Fruit fly (Drosophila melanogaster) whole organism, prepupa: ENCODE data around the gene SdhAL.

Experiments used
- Blimp-1 ChIP-seq: fragments of 200-800 bp; sonication (Bioruptor generic); optimal IDR thresholded peaks from 3 replicates; lab custom pipeline; 2017; ENCODE audit warnings: missing biosample characterization, missing genetic modification characterization, mild to moderate bottlenecking, moderate library complexity, missing genetic modification reagents
- CG10669 ChIP-seq: fragments of 200-800 bp; sonication (Bioruptor generic); optimal IDR thresholded peaks from 3 replicates; lab custom pipeline; 2018; ENCODE audit warnings: missing biosample characterization, mild to moderate bottlenecking, missing genetic modification characterization, moderate library complexity
- CG11762 ChIP-seq: fragments of 200-800 bp; sonication (Bioruptor generic); optimal IDR thresholded peaks from 3 replicates; lab custom pipeline; 2016; ENCODE audit warnings: missing biosample characterization, missing genetic modification characterization; ENCODE audit not compliant: insufficient read depth
- CG11902 ChIP-seq: fragments of 200-800 bp; sonication (Bioruptor generic); optimal IDR thresholded peaks from 3 replicates; lab custom pipeline; 2016; ENCODE audit warnings: missing biosample characterization, missing genetic modification characterization
- CG1621 ChIP-seq: fragments of 200-800 bp; sonication (Bioruptor generic); optimal IDR thresholded peaks from 3 replicates; lab custom pipeline; 2018; ENCODE audit warnings: missing biosample characterization, mild to moderate bottlenecking, missing genetic modification characterization
- CG16779 ChIP-seq: fragments of 200-800 bp; sonication (Bioruptor generic); optimal IDR thresholded peaks from 3 replicates; lab custom pipeline; 2017; ENCODE audit warnings: missing biosample characterization, mild to moderate bottlenecking, missing genetic modification characterization
- CG3032 ChIP-seq: fragments of 200-800 bp; optimal IDR thresholded peaks from 2 replicates; lab custom pipeline; 2019; ENCODE audit warnings: missing biosample characterization, mild to moderate bottlenecking, missing genetic modification characterization, moderate library complexity
- CG31627 ChIP-seq: fragments of 200-800 bp; sonication (Bioruptor generic); optimal IDR thresholded peaks from 3 replicates; lab custom pipeline; 2016; ENCODE audit warnings: missing biosample characterization, missing genetic modification characterization
- CG34406 ChIP-seq: fragments of 200-800 bp; sonication (Bioruptor generic); optimal IDR thresholded peaks from 3 replicates; lab custom pipeline; 2016; ENCODE audit warnings: missing biosample characterization, missing genetic modification characterization
- CG4318 ChIP-seq: fragments of 200-800 bp; sonication (Bioruptor generic); optimal IDR thresholded peaks from 3 replicates; lab custom pipeline; 2017; ENCODE audit warnings: missing biosample characterization, mild to moderate bottlenecking, missing genetic modification characterization
- CG6808 ChIP-seq: fragments of 200-800 bp; sonication (Bioruptor generic); optimal IDR thresholded peaks from 3 replicates; lab custom pipeline; 2017; ENCODE audit warnings: missing biosample characterization, missing genetic modification characterization, mild to moderate bottlenecking, moderate library complexity, missing genetic modification reagents
- CG6854 ChIP-seq: fragments of 200-800 bp; sonication (Bioruptor generic); optimal IDR thresholded peaks from 2 replicates; lab custom pipeline; 2017; ENCODE audit warnings: missing biosample characterization, mild to moderate bottlenecking, missing genetic modification characterization
- CG8119 ChIP-seq: fragments of 200-800 bp; sonication (Bioruptor generic); IDR thresholded peaks from 3 replicates; pipeline ENCODE4 v1.3.6; 2022; ENCODE audit warnings: missing biosample characterization, missing genetic modification characterization
- CG8319 ChIP-seq: fragments of 200-800 bp; sonication (Bioruptor generic); optimal IDR thresholded peaks from 3 replicates; lab custom pipeline; 2016; ENCODE audit warnings: missing biosample characterization, missing genetic modification characterization
- Eip75B ChIP-seq: fragments of 200-800 bp; sonication (Bioruptor generic); optimal IDR thresholded peaks from 3 replicates; lab custom pipeline; 2016; ENCODE audit warnings: missing biosample characterization, missing genetic modification characterization
- Eip78C ChIP-seq: fragments of 200-800 bp; sonication (Bioruptor generic); peaks from one replicate; lab custom pipeline; 2016; ENCODE audit warnings: missing biosample characterization, missing genetic modification characterization
- Gug ChIP-seq: fragments of 200-800 bp; sonication (Bioruptor generic); IDR thresholded peaks from 2 replicates; pipeline ENCODE4 v1.3.6; 2022; ENCODE audit warnings: missing biosample characterization, missing genetic modification characterization
- Hr38 ChIP-seq: sonication (Bioruptor generic); optimal IDR thresholded peaks from 2 replicates; lab custom pipeline; 2016; ENCODE audit warnings: missing biosample characterization, missing genetic modification characterization
- Hr39 ChIP-seq: fragments of 200-800 bp; sonication (Bioruptor generic); optimal IDR thresholded peaks from 2 replicates; lab custom pipeline; 2016; ENCODE audit warnings: missing biosample characterization, missing genetic modification characterization
- Hr4 ChIP-seq: fragments of 200-800 bp; sonication (Bioruptor generic); optimal IDR thresholded peaks from 3 replicates; lab custom pipeline; 2016; ENCODE audit warnings: missing biosample characterization, missing genetic modification characterization
- Met ChIP-seq: fragments of 200-800 bp; sonication (Bioruptor generic); optimal IDR thresholded peaks from 3 replicates; lab custom pipeline; 2016; ENCODE audit warnings: missing biosample characterization, missing genetic modification characterization
- Smox ChIP-seq: fragments of 200-800 bp; sonication (Bioruptor generic); optimal IDR thresholded peaks from 3 replicates; lab custom pipeline; 2016; ENCODE audit warnings: missing biosample characterization, missing genetic modification characterization
- Sox102F ChIP-seq: fragments of 200-800 bp; sonication (Bioruptor generic); optimal IDR thresholded peaks from 2 replicates; lab custom pipeline; 2016; ENCODE audit warnings: missing biosample characterization, mild to moderate bottlenecking, missing genetic modification characterization
- achi ChIP-seq: fragments of 200-800 bp; sonication (Bioruptor generic); optimal IDR thresholded peaks from 3 replicates; lab custom pipeline; 2016; ENCODE audit warnings: missing biosample characterization, missing genetic modification characterization
- acj6 ChIP-seq: fragments of 200-800 bp; sonication (Bioruptor generic); optimal IDR thresholded peaks from 3 replicates; lab custom pipeline; 2016; ENCODE audit warnings: missing biosample characterization, missing genetic modification characterization
- cyc ChIP-seq: fragments of 200-800 bp; sonication (Bioruptor generic); optimal IDR thresholded peaks from 3 replicates; lab custom pipeline; 2016; ENCODE audit warnings: missing biosample characterization, missing genetic modification characterization
- dac ChIP-seq: fragments of 200-800 bp; sonication (Bioruptor generic); optimal IDR thresholded peaks from 2 replicates; lab custom pipeline; 2017; ENCODE audit warnings: missing biosample characterization, mild to moderate bottlenecking, missing genetic modification characterization
- dsx ChIP-seq: fragments of 200-800 bp; optimal IDR thresholded peaks from 3 replicates; lab custom pipeline; 2019; ENCODE audit warnings: missing biosample characterization, mild to moderate bottlenecking, missing genetic modification characterization, moderate library complexity; ENCODE audit not compliant: poor library complexity, severe bottlenecking
- fd59A ChIP-seq: fragments of 200-800 bp; sonication (Bioruptor generic); optimal IDR thresholded peaks from 2 replicates; lab custom pipeline; 2017; ENCODE audit warnings: missing biosample characterization, mild to moderate bottlenecking, missing genetic modification characterization, missing genetic modification reagents
- fkh ChIP-seq: fragments of 200-800 bp; sonication (Bioruptor generic); optimal IDR thresholded peaks from 3 replicates; lab custom pipeline; 2017; ENCODE audit warnings: missing biosample characterization, mild to moderate bottlenecking, missing genetic modification characterization, moderate library complexity
- lz ChIP-seq: fragments of 200-800 bp; sonication (Bioruptor generic); optimal IDR thresholded peaks from 3 replicates; lab custom pipeline; 2016; ENCODE audit warnings: missing biosample characterization, missing genetic modification characterization
- salr ChIP-seq, 2 experiments: fragments of 200-800 bp; sonication (Bioruptor generic); optimal IDR thresholded peaks; 3 replicates each; lab custom pipeline; 2016 to 2018; ENCODE audit warnings: missing biosample characterization in 2 of 2, missing genetic modification characterization in 2 of 2, mild to moderate bottlenecking in 1 of 2
- spab ChIP-seq: fragments of 200-800 bp; sonication (Bioruptor generic); optimal IDR thresholded peaks from 2 replicates; lab custom pipeline; 2017; ENCODE audit warnings: missing biosample characterization, mild to moderate bottlenecking, missing genetic modification characterization, missing genetic modification reagents
- ss ChIP-seq, 2 experiments: fragments of 200-800 bp; sonication (Bioruptor generic); optimal IDR thresholded peaks; 2 replicates in 1 of 2; 3 replicates in 1 of 2; lab custom pipeline; 2017 to 2018; ENCODE audit warnings: mild to moderate bottlenecking in 2 of 2, missing biosample characterization in 2 of 2, missing genetic modification characterization in 2 of 2, moderate library complexity in 1 of 2
- svp ChIP-seq: fragments of 200-800 bp; sonication (Bioruptor generic); peaks from one replicate; lab custom pipeline; 2016; ENCODE audit warnings: missing biosample characterization, missing genetic modification characterization
- vri ChIP-seq: fragments of 200-800 bp; sonication (Bioruptor generic); optimal IDR thresholded peaks from 3 replicates; lab custom pipeline; 2016; ENCODE audit warnings: missing biosample characterization, mild to moderate bottlenecking, missing genetic modification characterization

Gene SdhAL

dm6 chr3L:11944752-11945151 is 20.2 kb upstream of the SdhAL start, which contains the start of gene CG5883:
Gene CG5883, minus strand, starts transcription at chr3L:11944852.
- no peak for TF ChIP-seq cyc (GFP tag; lab: Kevin White, UChicago)
- no peak for TF ChIP-seq Eip78C (GFP tag; lab: Kevin White, UChicago)
- TF ChIP-seq salr (GFP tag; optimal IDR thresholded peaks at IDR 0.05; lab: Kevin White, UChicago), result no peak
- TF ChIP-seq CG8119, result no peak
- TF ChIP-seq Hr4 (GFP tag; lab: Kevin White, UChicago), result no peak
- no peak for TF ChIP-seq achi (GFP tag; lab: Kevin White, UChicago)

dm6 chr3L:11941612-11942011 is 17.1 kb upstream of the SdhAL start, which contains the start of gene Rpt4R:
Gene Rpt4R, plus strand, starts transcription at chr3L:11941912.
- TF ChIP-seq Met (GFP tag; lab: Kevin White, UChicago) (no peak), CG11902 (no peak), svp (no peak), acj6 (no peak), spab (no peak), fkh (GFP tag; lab: Kevin White, UChicago) (no peak), Sox102F (GFP tag; lab: Kevin White, UChicago) (no peak), Eip75B (GFP tag; lab: Kevin White, UChicago) (no peak), vri (GFP tag; lab: Kevin White, UChicago) (no peak), Blimp-1 (no peak), CG6854 (GFP tag; lab: Kevin White, UChicago) (no peak), dsx (GFP tag; lab: Kevin White, UChicago) (no peak)

- TF ChIP-seq lz (GFP tag; lab: Kevin White, UChicago) (no peak), CG10669 (GFP tag; lab: Kevin White, UChicago) (no peak), Hr38 (no peak), dac (GFP tag; lab: Kevin White, UChicago) (no peak), CG4318 (GFP tag; lab: Kevin White, UChicago) (no peak), CG31627 (no peak), fkh (GFP tag; lab: Kevin White, UChicago) (no peak), Hr4 (GFP tag; lab: Kevin White, UChicago) (no peak), CG11762 (GFP tag; lab: Kevin White, UChicago) (no peak), CG3032 (tag; lab: Kevin White, UChicago) (no peak), CG34406 (GFP tag; lab: Kevin White, UChicago) (no peak), Smox (GFP tag; lab: Kevin White, UChicago) (no peak), CG16779 (tag; lab: Kevin White, UChicago) (no peak), Gug (GFP tag; lab: Robert Waterston, UW) (no peak), CG1621 (tag; lab: Kevin White, UChicago) (no peak), fd59A (GFP tag; lab: Kevin White, UChicago) (no peak), Hr39 (GFP tag; lab: Kevin White, UChicago) (no peak), CG6808 (no peak)
These were observed 14.2 kb upstream of the SdhAL start, which contains the start of gene CG44837 for dm6 chr3L:11938716-11939115. Gene CG44837, minus strand, starts transcription at chr3L:11938872.

dm6 chr3L:11937270-11937669 is 12.7 kb upstream of the SdhAL start:
- TF ChIP-seq acj6 (no peak), ss (GFP tag; optimal IDR thresholded peaks at IDR 0.05; lab: Kevin White, UChicago) (no peak), CG16779 (tag; lab: Kevin White, UChicago) (no peak), CG8319 (GFP tag; lab: Kevin White, UChicago) (no peak), vri (GFP tag; lab: Kevin White, UChicago) (no peak), Hr4 (GFP tag; lab: Kevin White, UChicago) (no peak), fd59A (GFP tag; lab: Kevin White, UChicago) (no peak), CG1621 (tag; lab: Kevin White, UChicago) (no peak), Eip78C (GFP tag; lab: Kevin White, UChicago) (no peak)
